Fruit fly (Drosophila melanogaster) whole organism, embryonic: ENCODE results near the gene Kr-h1.

Experiments used
- Ada2b ChIP-seq: fragments of 200-800 bp; sonication (Bioruptor generic); IDR thresholded peaks from 2 replicates; pipeline ENCODE4 v1.3.6; 2022; ENCODE audit warnings: missing biosample characterization, missing genetic modification characterization
- CG10209 ChIP-seq: fragments of 200-800 bp; sonication (Bioruptor generic); optimal IDR thresholded peaks from 3 replicates; lab custom pipeline; 2017; ENCODE audit warnings: missing biosample characterization, mild to moderate bottlenecking, missing genetic modification characterization, missing genetic modification reagents
- CG10431 ChIP-seq: fragments of 200-800 bp; sonication (Bioruptor generic); optimal IDR thresholded peaks from 3 replicates; lab custom pipeline; 2018; ENCODE audit warnings: missing biosample characterization, mild to moderate bottlenecking, missing genetic modification characterization
- CG12744 ChIP-seq: fragments of 200-800 bp; sonication (Bioruptor generic); optimal IDR thresholded peaks from 2 replicates; lab custom pipeline; 2016; ENCODE audit warnings: missing biosample characterization, missing genetic modification characterization
- CG14965 ChIP-seq: fragments of 200-800 bp; sonication (Bioruptor generic); optimal IDR thresholded peaks from 2 replicates; lab custom pipeline; 2016; ENCODE audit warnings: missing biosample characterization, missing genetic modification characterization, borderline replicate concordance
- CG15479 ChIP-seq: fragments of 200-800 bp; sonication (Bioruptor generic); optimal IDR thresholded peaks from 3 replicates; lab custom pipeline; 2019; ENCODE audit warnings: missing biosample characterization, mild to moderate bottlenecking, missing genetic modification characterization, moderate library complexity
- CG15601 ChIP-seq: fragments of 200-800 bp; sonication (Bioruptor generic); optimal IDR thresholded peaks from 3 replicates; lab custom pipeline; 2019; ENCODE audit warnings: missing biosample characterization, mild to moderate bottlenecking, missing genetic modification characterization, moderate library complexity
- CG18262 ChIP-seq: fragments of 200-800 bp; optimal IDR thresholded peaks from 3 replicates; lab custom pipeline; 2019; ENCODE audit warnings: missing biosample characterization, mild to moderate bottlenecking, missing genetic modification characterization, moderate library complexity
- CG18619 ChIP-seq: fragments of 200-800 bp; sonication (Bioruptor generic); optimal IDR thresholded peaks from 3 replicates; lab custom pipeline; 2017; ENCODE audit warnings: missing biosample characterization, mild to moderate bottlenecking, missing genetic modification characterization
- CG2116 ChIP-seq: fragments of 200-800 bp; sonication (Bioruptor generic); optimal IDR thresholded peaks from 3 replicates; lab custom pipeline; 2018; ENCODE audit warnings: missing biosample characterization, mild to moderate bottlenecking, missing genetic modification characterization
- CG31224 ChIP-seq: fragments of 200-800 bp; sonication (Bioruptor generic); IDR thresholded peaks from 2 replicates; pipeline ENCODE4 v1.3.6; 2022; ENCODE audit warnings: missing biosample characterization, missing genetic modification characterization
- CG33557 ChIP-seq: fragments of 200-800 bp; sonication (Bioruptor generic); optimal IDR thresholded peaks from 2 replicates; lab custom pipeline; 2019; ENCODE audit warnings: missing biosample characterization, mild to moderate bottlenecking, missing genetic modification characterization, moderate library complexity
- CG4820 ChIP-seq: fragments of 200-800 bp; sonication (Bioruptor generic); optimal IDR thresholded peaks from 3 replicates; lab custom pipeline; 2016; ENCODE audit warnings: missing biosample characterization, missing genetic modification characterization
- CG5180 ChIP-seq: fragments of 200-800 bp; sonication (Bioruptor generic); optimal IDR thresholded peaks from 3 replicates; lab custom pipeline; 2017; ENCODE audit warnings: missing biosample characterization, missing genetic modification characterization, mild to moderate bottlenecking, moderate library complexity, missing genetic modification reagents
- CG6254 ChIP-seq: fragments of 200-800 bp; sonication (Bioruptor generic); optimal IDR thresholded peaks from 3 replicates; lab custom pipeline; 2017; ENCODE audit warnings: mild to moderate bottlenecking, missing biosample characterization, missing genetic modification reagents, missing genetic modification characterization
- CG8388 ChIP-seq: fragments of 200-800 bp; sonication (Bioruptor generic); optimal IDR thresholded peaks from 2 replicates; lab custom pipeline; 2019; ENCODE audit warnings: missing biosample characterization, mild to moderate bottlenecking, missing genetic modification characterization, moderate library complexity
- CG9609 ChIP-seq: fragments of 200-800 bp; sonication (Bioruptor generic); optimal IDR thresholded peaks from 3 replicates; lab custom pipeline; 2016; ENCODE audit warnings: missing biosample characterization, missing genetic modification characterization
- D ChIP-seq, 2 experiments: fragments of 200-800 bp in 1 of 2; fragments of >200 bp in 1 of 2; sonication (Bioruptor generic) in 1 of 2; optimal IDR thresholded peaks; 2 replicates in 1 of 2; 3 replicates in 1 of 2; lab custom pipeline; 2017; ENCODE audit warnings: mild to moderate bottlenecking in 1 of 2, missing biosample characterization in 1 of 2, missing genetic modification characterization in 1 of 2, missing genetic modification reagents in 1 of 2
- Dll ChIP-seq: fragments of 200-800 bp; sonication (Bioruptor generic); IDR thresholded peaks from 4 replicates; pipeline ENCODE4 v1.3.6; 2022; ENCODE audit warnings: missing biosample characterization, missing genetic modification characterization; ENCODE audit not compliant: partially characterized antibody
- Dref ChIP-seq: fragments of 200-800 bp; sonication (Bioruptor generic); IDR thresholded peaks from 2 replicates; pipeline ENCODE4 v1.3.6; 2022; ENCODE audit warnings: missing biosample characterization, missing genetic modification characterization
- HLHmδ ChIP-seq: fragments of 200-800 bp; sonication (Bioruptor generic); optimal IDR thresholded peaks from 2 replicates; lab custom pipeline; 2018; ENCODE audit warnings: missing biosample characterization, mild to moderate bottlenecking, missing genetic modification characterization, moderate library complexity
- HmgZ ChIP-seq: fragments of 200-800 bp; sonication (Bioruptor generic); optimal IDR thresholded peaks from 2 replicates; lab custom pipeline; 2018; ENCODE audit warnings: missing biosample characterization, mild to moderate bottlenecking, missing genetic modification characterization
- Mad ChIP-seq: fragments of 200-800 bp; sonication (Bioruptor generic); optimal IDR thresholded peaks from 2 replicates; lab custom pipeline; 2016; ENCODE audit warnings: missing biosample characterization, missing genetic modification characterization
- NfI ChIP-seq: fragments of 200-800 bp; sonication (Bioruptor generic); optimal IDR thresholded peaks from 3 replicates; lab custom pipeline; 2018; ENCODE audit warnings: missing biosample characterization, mild to moderate bottlenecking, missing genetic modification characterization, moderate library complexity
- Oli ChIP-seq: fragments of 200-800 bp; sonication (Bioruptor generic); optimal IDR thresholded peaks from 2 replicates; lab custom pipeline; 2018; ENCODE audit warnings: missing biosample characterization, mild to moderate bottlenecking, missing genetic modification characterization, moderate library complexity
- PHDP ChIP-seq: fragments of 200-800 bp; sonication (Bioruptor generic); optimal IDR thresholded peaks from 3 replicates; lab custom pipeline; 2018; ENCODE audit warnings: missing biosample characterization, mild to moderate bottlenecking, missing genetic modification characterization, moderate library complexity
- Sox102F ChIP-seq: fragments of 200-800 bp; sonication (Bioruptor generic); optimal IDR thresholded peaks from 2 replicates; lab custom pipeline; 2018; ENCODE audit warnings: missing biosample characterization, mild to moderate bottlenecking, missing genetic modification characterization, moderate library complexity
- al ChIP-seq: fragments of 200-800 bp; sonication (Bioruptor generic); IDR thresholded peaks from 2 replicates; pipeline ENCODE4 v1.3.6; 2022; ENCODE audit warnings: missing biosample characterization, missing genetic modification characterization
- ara ChIP-seq: fragments of 200-800 bp; sonication (Bioruptor generic); IDR thresholded peaks from 2 replicates; pipeline ENCODE4 v1.3.6; 2022; ENCODE audit warnings: missing biosample characterization, missing genetic modification characterization
- ato ChIP-seq: fragments of 200-800 bp; sonication (Bioruptor generic); IDR thresholded peaks from 2 replicates; pipeline ENCODE4 v1.3.6; 2022; ENCODE audit warnings: missing biosample characterization, missing genetic modification characterization; ENCODE audit not compliant: partially characterized antibody
- bowl ChIP-seq: fragments of 200-800 bp; sonication (Bioruptor generic); IDR thresholded peaks from 2 replicates; pipeline ENCODE4 v1.3.6; 2022; ENCODE audit warnings: missing biosample characterization, missing genetic modification characterization
- br ChIP-seq: fragments of >200 bp; optimal IDR thresholded peaks from 2 replicates; lab custom pipeline; 2017
- chn ChIP-seq: fragments of 200-800 bp; sonication (Bioruptor generic); optimal IDR thresholded peaks from 2 replicates; lab custom pipeline; 2016; ENCODE audit warnings: missing biosample characterization, missing genetic modification characterization
- croc ChIP-seq: fragments of 200-800 bp; sonication (Bioruptor generic); conservative IDR thresholded peaks from 3 replicates; pipeline ENCODE4 v1.3.6; 2022; ENCODE audit warnings: missing biosample characterization, missing genetic modification characterization
- cwo ChIP-seq: fragments of 200-800 bp; sonication (Bioruptor generic); optimal IDR thresholded peaks from 3 replicates; lab custom pipeline; 2017; ENCODE audit warnings: missing biosample characterization, missing genetic modification characterization, mild to moderate bottlenecking, moderate library complexity, missing genetic modification reagents
- dmrt99B ChIP-seq: fragments of 200-800 bp; sonication (Bioruptor generic); optimal IDR thresholded peaks from 2 replicates; lab custom pipeline; 2018; ENCODE audit warnings: missing biosample characterization, mild to moderate bottlenecking, missing genetic modification characterization, moderate library complexity
- dpn ChIP-seq, 2 experiments: fragments of 200-800 bp; sonication (Bioruptor generic); optimal IDR thresholded peaks; 3 replicates each; lab custom pipeline; 2016; ENCODE audit warnings: missing biosample characterization in 2 of 2, missing genetic modification characterization in 2 of 2
- eyg ChIP-seq: fragments of 200-800 bp; sonication (Bioruptor generic); optimal IDR thresholded peaks from 3 replicates; lab custom pipeline; 2016; ENCODE audit warnings: missing biosample characterization, missing genetic modification characterization
- fd3F ChIP-seq: fragments of 200-800 bp; sonication (Bioruptor generic); optimal IDR thresholded peaks from 2 replicates; lab custom pipeline; 2018; ENCODE audit warnings: missing biosample characterization, mild to moderate bottlenecking, missing genetic modification characterization, moderate library complexity
- gro ChIP-seq: fragments of 200-800 bp; sonication (Bioruptor generic); optimal IDR thresholded peaks from 2 replicates; lab custom pipeline; 2016; ENCODE audit warnings: missing biosample characterization, missing genetic modification characterization
- gsb ChIP-seq: fragments of 200-800 bp; sonication (Bioruptor generic); IDR thresholded peaks from 2 replicates; pipeline ENCODE4 v1.3.6; 2022; ENCODE audit warnings: missing biosample characterization, missing genetic modification characterization
- jigr1 ChIP-seq: fragments of 200-800 bp; sonication (Bioruptor generic); IDR thresholded peaks from 3 replicates; pipeline ENCODE4 v1.3.6; 2022; ENCODE audit warnings: missing biosample characterization, missing genetic modification characterization
- jumu ChIP-seq: fragments of 200-800 bp; sonication (Bioruptor generic); optimal IDR thresholded peaks from 3 replicates; lab custom pipeline; 2016; ENCODE audit warnings: missing biosample characterization, missing genetic modification characterization
- ken ChIP-seq: fragments of 200-800 bp; sonication (Bioruptor generic); IDR thresholded peaks from 3 replicates; pipeline ENCODE4 v1.3.6; 2022; ENCODE audit warnings: missing biosample characterization, missing genetic modification characterization
- lab ChIP-seq: fragments of 200-800 bp; sonication (Bioruptor generic); optimal IDR thresholded peaks from 3 replicates; lab custom pipeline; 2017; ENCODE audit warnings: missing biosample characterization, missing genetic modification characterization, mild to moderate bottlenecking, moderate library complexity, missing genetic modification reagents
- maf-S ChIP-seq: fragments of 200-800 bp; sonication (Bioruptor generic); optimal IDR thresholded peaks from 2 replicates; lab custom pipeline; 2016; ENCODE audit warnings: missing biosample characterization, missing genetic modification characterization
- mirr ChIP-seq: fragments of 200-800 bp; sonication (Bioruptor generic); optimal IDR thresholded peaks from 3 replicates; lab custom pipeline; 2018; ENCODE audit warnings: missing biosample characterization, mild to moderate bottlenecking, missing genetic modification characterization
- pho ChIP-seq: fragments of 200-800 bp; sonication (Bioruptor generic); optimal IDR thresholded peaks from 2 replicates; lab custom pipeline; 2016; ENCODE audit warnings: missing biosample characterization, missing genetic modification characterization
- pum ChIP-seq: fragments of 200-800 bp; sonication (Bioruptor generic); optimal IDR thresholded peaks from 2 replicates; lab custom pipeline; 2016; ENCODE audit warnings: missing biosample characterization, missing genetic modification characterization
- sqz ChIP-seq: fragments of 200-800 bp; sonication (Bioruptor generic); optimal IDR thresholded peaks from 3 replicates; lab custom pipeline; 2018; ENCODE audit warnings: missing biosample characterization, mild to moderate bottlenecking, missing genetic modification characterization
- wor ChIP-seq: fragments of 200-800 bp; sonication (Bioruptor generic); IDR thresholded peaks from 2 replicates; pipeline ENCODE4 v1.3.6; 2022; ENCODE audit warnings: missing biosample characterization, missing genetic modification characterization

Gene Kr-h1

dm6 chr2L:6075345-6075744 lies 7.1 kb upstream of the Kr-h1 start (continued):
- TF ChIP-seq fd3F (GFP tag; lab: Kevin White, UChicago): no peak
- no peak for TF ChIP-seq jigr1
- TF ChIP-seq eyg (GFP tag; lab: Kevin White, UChicago): no peak
- TF ChIP-seq CG14965 (GFP tag; lab: Kevin White, UChicago): no peak
- no peak for TF ChIP-seq ato (GFP tag; lab: Robert Waterston, UW)
- TF ChIP-seq dpn (GFP tag; optimal IDR thresholded peaks at IDR 0.05; lab: Kevin White, UChicago): no peak
- TF ChIP-seq CG9609 (GFP tag; lab: Kevin White, UChicago): no peak
- TF ChIP-seq maf-S: no peak
- TF ChIP-seq jumu (GFP tag; lab: Kevin White, UChicago): no peak
- TF ChIP-seq HmgZ (tag; lab: Kevin White, UChicago): no peak
- peak; percentile 33 for TF ChIP-seq CG6254
- TF ChIP-seq CG33557 (GFP tag; lab: Kevin White, UChicago): no peak
- peak; percentile 22; the same call in 1 of the 2 replicates for TF ChIP-seq ara (GFP tag; lab: Robert Waterston, UW)
- no peak for TF ChIP-seq bowl
- no peak for TF ChIP-seq Dref
- TF ChIP-seq CG15601 (tag; lab: Kevin White, UChicago): no peak
- TF ChIP-seq Mad: no peak
- TF ChIP-seq NfI (GFP tag; lab: Kevin White, UChicago): no peak
- no peak for TF ChIP-seq CG18262 (tag; lab: Kevin White, UChicago)
- no peak for TF ChIP-seq cwo (GFP tag; lab: Kevin White, UChicago)
- TF ChIP-seq Sox102F: no peak
- no peak for TF ChIP-seq gro (GFP tag; lab: Kevin White, UChicago)
- no peak for TF ChIP-seq CG10431 (GFP tag; lab: Kevin White, UChicago)
- TF ChIP-seq PHDP: no peak
- no peak for TF ChIP-seq sqz (GFP tag; lab: Kevin White, UChicago)
- no peak for TF ChIP-seq pum (GFP tag; lab: Kevin White, UChicago)
- no peak for TF ChIP-seq Oli (tag; lab: Kevin White, UChicago)
- TF ChIP-seq CG8388 (GFP tag; lab: Kevin White, UChicago): no peak
- TF ChIP-seq wor (GFP tag; lab: Robert Waterston, UW): no peak
- TF ChIP-seq CG31224 (GFP tag; lab: Robert Waterston, UW): no peak
- no peak for TF ChIP-seq pho
- no peak for TF ChIP-seq CG12744 (GFP tag; lab: Kevin White, UChicago)
- TF ChIP-seq croc (GFP tag; lab: Robert Waterston, UW): no peak
- no peak for TF ChIP-seq CG4820 (GFP tag; lab: Kevin White, UChicago)
- no peak for TF ChIP-seq CG18619 (GFP tag; lab: Kevin White, UChicago)
- TF ChIP-seq al (GFP tag; lab: Robert Waterston, UW): no peak
- TF ChIP-seq Ada2b (GFP tag; lab: Robert Waterston, UW): no peak
- TF ChIP-seq lab (GFP tag; lab: Kevin White, UChicago): no peak
- TF ChIP-seq HLHmδ (GFP tag; lab: Kevin White, UChicago): no peak
- TF ChIP-seq mirr: no peak
- no peak for TF ChIP-seq ken (GFP tag; lab: Robert Waterston, UW)
- TF ChIP-seq br (lab: Kevin White, UChicago): no peak
- TF ChIP-seq CG15479 (GFP tag; lab: Kevin White, UChicago): no peak
- no peak for TF ChIP-seq CG2116 (GFP tag; lab: Kevin White, UChicago)
- TF ChIP-seq gsb: no peak
- no peak for TF ChIP-seq dmrt99B (tag; lab: Kevin White, UChicago)
- no peak for TF ChIP-seq CG10209 (GFP tag; lab: Kevin White, UChicago)
- TF ChIP-seq Dll (GFP tag; lab: Robert Waterston, UW): 0 out of 4 replicates have a peak, but pooled peaks have one; percentile 13
- no peak for TF ChIP-seq chn
- no peak for TF ChIP-seq CG5180 (GFP tag; lab: Kevin White, UChicago)
- no peak for TF ChIP-seq D (optimal IDR thresholded peaks at IDR 0.05; lab: Kevin White, UChicago)
- no peak for TF ChIP-seq D (GFP tag; optimal IDR thresholded peaks at IDR 0.05; lab: Kevin White, UChicago)
